Worm (Caenorhabditis elegans) whole organism, L4/young adult: ENCODE data around the gene cyp-42A1.

Experiments
- W03F9.2 ChIP-seq: fragments of 150-350 bp; optimal IDR thresholded peaks from 2 replicates; lab custom pipeline; 2014; ENCODE audit warnings: missing biosample characterization, missing genetic modification characterization
- dao-5 ChIP-seq: sonication (generic microtip); optimal IDR thresholded peaks from 2 replicates; lab custom pipeline; 2016; ENCODE audit warnings: missing genotype, missing genetic modification characterization, moderate library complexity, missing compliant biosample characterization

DNA sequence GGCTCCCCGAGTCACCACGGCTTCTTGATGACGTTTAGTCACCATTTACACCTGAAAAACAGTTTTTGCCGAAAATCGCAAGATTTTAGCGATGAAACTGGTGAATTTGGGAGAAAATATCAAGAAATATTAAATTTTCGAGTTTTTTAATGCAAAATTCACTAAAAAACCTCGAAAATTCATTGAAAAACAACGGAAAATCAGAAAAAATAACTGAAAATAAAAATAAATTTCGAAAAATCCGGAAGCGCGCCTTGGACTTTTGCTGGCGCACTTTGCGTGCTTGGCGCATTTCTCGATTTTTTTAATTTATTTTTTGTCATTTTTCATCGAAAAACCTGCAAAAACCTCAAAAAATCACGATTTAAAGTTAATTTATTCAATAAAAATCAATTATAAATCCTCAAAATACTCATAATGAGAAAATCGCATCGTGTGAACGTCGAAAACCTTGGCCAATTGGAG, 16.9 kb upstream of the cyp-42A1 start, which contains the start of gene emb-4:
- TF ChIP-seq W03F9.2 (tag; lab: Kevin White, UChicago) = peak; percentile 55
- no peak for TF ChIP-seq dao-5
